Fruit fly (Drosophila melanogaster) whole organism, embryonic: ENCODE measurements around the gene eIF4H2.

ENCODE experiments used
- Bdp1 ChIP-seq: fragments of 200-800 bp; sonication (Bioruptor generic); optimal IDR thresholded peaks from 3 replicates; lab custom pipeline; 2016; ENCODE audit warnings: missing biosample characterization, missing genetic modification characterization
- Blimp-1 ChIP-seq: fragments of 200-800 bp; sonication (Bioruptor generic); optimal IDR thresholded peaks from 3 replicates; lab custom pipeline; 2018; ENCODE audit warnings: missing biosample characterization, missing genetic modification characterization, mild to moderate bottlenecking, moderate library complexity, missing genetic modification reagents
- az2 ChIP-seq: fragments of 200-800 bp; sonication (Bioruptor generic); optimal IDR thresholded peaks from 3 replicates; lab custom pipeline; 2016; ENCODE audit warnings: missing biosample characterization, missing genetic modification characterization
- exex ChIP-seq: fragments of 200-800 bp; sonication (Bioruptor generic); optimal IDR thresholded peaks from 4 replicates; lab custom pipeline; 2018; ENCODE audit warnings: missing biosample characterization, mild to moderate bottlenecking, missing genetic modification characterization, moderate library complexity
- hb ChIP-seq: fragments of 200-800 bp; sonication (Bioruptor generic); IDR thresholded peaks from 3 replicates; pipeline ENCODE4 v1.3.6; 2022; ENCODE audit warnings: missing biosample characterization, missing genetic modification characterization; ENCODE audit not compliant: partially characterized antibody

- TF ChIP-seq hb (GFP tag; lab: Robert Waterston, UW) = no peak
- no peak for TF ChIP-seq Bdp1 (GFP tag; lab: Kevin White, UChicago)
- TF ChIP-seq Blimp-1 (GFP tag; lab: Kevin White, UChicago) = peak; percentile 99
- no peak for TF ChIP-seq exex (tag; lab: Kevin White, UChicago)
- TF ChIP-seq az2 (GFP tag; lab: Kevin White, UChicago) = no peak
Observed at dm6 chr3R:30690251-30690650, 35.6 kb upstream of the eIF4H2 start, which contains the start of gene Spn100A.
